Worm (Caenorhabditis elegans) whole organism, early embryonic: ENCODE measurements around the gene ugt-39.

Experiments used
- B0310.2 ChIP-seq: sonication (generic microtip); optimal IDR thresholded peaks from 2 replicates; lab custom pipeline; 2016; ENCODE audit warnings: mild to moderate bottlenecking, missing genetic modification characterization, missing compliant biosample characterization
- aly-1 ChIP-seq: sonication (generic microtip); optimal IDR thresholded peaks from 2 replicates; lab custom pipeline; 2016; ENCODE audit warnings: missing genetic modification characterization, missing compliant biosample characterization
- ama-1 ChIP-seq: fragments of 150-350 bp; optimal IDR thresholded peaks from 2 replicates; lab custom pipeline; 2014
- ceh-36 ChIP-seq: sonication (generic microtip); optimal IDR thresholded peaks from 2 replicates; lab custom pipeline; 2016; ENCODE audit warnings: missing genetic modification characterization, inconsistent platforms, missing compliant biosample characterization
- hmbx-1 ChIP-seq: sonication (generic microtip); optimal IDR thresholded peaks from 2 replicates; lab custom pipeline; 2016; ENCODE audit warnings: mild to moderate bottlenecking, missing genetic modification characterization, missing compliant biosample characterization
- pes-1 ChIP-seq: fragments of 200-800 bp; sonication (Bioruptor generic); IDR thresholded peaks from 2 replicates; pipeline ENCODE4 v1.3.6; 2022; ENCODE audit warnings: missing genetic modification reagents, missing genetic modification characterization, missing compliant biosample characterization
- tbx-37 ChIP-seq: fragments of 200-800 bp; sonication (Bioruptor generic); conservative IDR thresholded peaks from 2 replicates; pipeline ENCODE4 v1.3.6; 2022; ENCODE audit warnings: missing genetic modification reagents, missing genetic modification characterization, missing compliant biosample characterization
- tra-4 ChIP-seq: sonication (generic microtip); optimal IDR thresholded peaks from 2 replicates; lab custom pipeline; 2017; ENCODE audit warnings: missing genetic modification characterization, missing compliant biosample characterization

The ugt-39 gene

ce11 chrV:7199932-7200331 lies 43.0 kb downstream of the ugt-39 start, which contains the start of gene F09G2.1:
Gene F09G2.1 (plus strand): TSS chrV:7200232.
- TF ChIP-seq B0310.2 (no peak), tbx-37 (GFP tag; lab: Robert Waterston, UW) (no peak), pes-1 (GFP tag; lab: Robert Waterston, UW) (no peak), ceh-36 (tag; lab: Kevin White, UChicago) (no peak), ama-1 (no peak), tra-4 (no peak)

- TF ChIP-seq aly-1 (tag; lab: Kevin White, UChicago) (no peak), hmbx-1 (tag; lab: Kevin White, UChicago) (no peak)
These were observed 44.4 kb downstream of the ugt-39 start for ce11 chrV:7201353-7201752.
